Worm (Caenorhabditis elegans) whole organism, young adult: ENCODE measurements around the gene F22B3.7.

Source experiments
- let-607 ChIP-seq, 2 experiments: fragments of 200-800 bp in 1 of 2; sonication (Bioruptor generic) in 1 of 2; sonication (generic microtip) in 1 of 2; optimal IDR thresholded peaks; 2 replicates each; lab custom pipeline; 2016 to 2018; ENCODE audit warnings: mild to moderate bottlenecking in 2 of 2, missing compliant biosample characterization in 2 of 2, missing genetic modification characterization in 2 of 2, moderate library complexity in 2 of 2, missing genotype in 1 of 2
- madf-3 ChIP-seq: fragments of 200-800 bp; sonication (Bioruptor generic); IDR thresholded peaks from 2 replicates; pipeline ENCODE4 v1.3.6; 2022; ENCODE audit warnings: missing genetic modification reagents, missing genetic modification characterization, missing compliant biosample characterization
- nhr-120 ChIP-seq: fragments of 200-800 bp; sonication (Bioruptor generic); IDR thresholded peaks from 2 replicates; pipeline ENCODE4 v1.3.6; 2022; ENCODE audit warnings: missing genetic modification characterization, missing compliant biosample characterization
- pha-4 ChIP-seq: fragments of 150-350 bp; sonication (generic microtip); optimal IDR thresholded peaks from 2 replicates; lab custom pipeline; 2014; ENCODE audit warnings: missing biosample characterization, missing genetic modification reagents, missing genetic modification characterization
- somi-1 ChIP-seq: fragments of 200-800 bp; sonication (Bioruptor generic); optimal IDR thresholded peaks from 2 replicates; lab custom pipeline; 2018; ENCODE audit warnings: mild to moderate bottlenecking, missing genetic modification characterization, missing compliant biosample characterization
- unc-62 ChIP-seq: fragments of 150-350 bp; optimal IDR thresholded peaks from 2 replicates; lab custom pipeline; 2014; ENCODE audit warnings: missing biosample characterization, missing genetic modification reagents, missing genetic modification characterization
- xnd-1 ChIP-seq: sonication (generic microtip); optimal IDR thresholded peaks from 2 replicates; lab custom pipeline; 2016; ENCODE audit warnings: missing genotype, missing genetic modification reagents, missing genetic modification characterization, missing compliant biosample characterization

DNA sequence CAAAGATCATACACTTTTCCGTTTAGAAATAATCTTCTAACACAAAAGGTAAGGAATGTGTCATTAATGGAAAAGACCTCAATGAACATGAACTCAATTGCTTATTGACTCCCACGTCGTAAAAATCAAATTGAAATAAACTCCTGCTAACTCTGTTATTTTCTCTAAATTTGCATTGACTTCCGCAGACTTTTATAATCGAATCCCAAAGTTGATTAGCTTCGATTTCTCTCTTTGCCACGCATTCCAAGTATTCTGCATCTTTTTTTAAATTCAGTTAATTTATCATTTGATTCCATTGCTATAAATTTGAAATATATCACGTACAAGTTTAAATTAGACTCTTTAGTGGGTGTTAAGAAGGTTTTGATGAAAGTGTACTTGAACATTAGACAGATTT, 32.9 kb downstream of the F22B3.7 start:
- no peak for TF ChIP-seq somi-1 (GFP tag; lab: Kevin White, UChicago)
- no peak for TF ChIP-seq nhr-120 (GFP tag; lab: Robert Waterston, UW)
- no peak for TF ChIP-seq let-607 (tag; optimal IDR thresholded peaks at IDR 0.05; lab: Kevin White, UChicago)
- no peak for TF ChIP-seq xnd-1
- no peak for TF ChIP-seq pha-4 (tag; lab: Kevin White, UChicago)
- TF ChIP-seq unc-62 (GFP tag; lab: Kevin White, UChicago) = no peak
- TF ChIP-seq madf-3 (GFP tag; lab: Robert Waterston, UW) = no peak
